Fruit fly (Drosophila melanogaster) whole organism: ENCODE results near the gene CG7920.

Source experiments
- CG8478 ChIP-seq: fragments of >200 bp; optimal IDR thresholded peaks from 2 replicates; lab custom pipeline; 2018; ENCODE audit warnings: inconsistent platforms
- Dll ChIP-seq: fragments of >200 bp; optimal IDR thresholded peaks from 2 replicates; lab custom pipeline; 2017
- EcR ChIP-seq, 2 experiments: fragments of >200 bp; optimal IDR thresholded peaks; 2 replicates each; lab custom pipeline; 2017; ENCODE audit warnings: missing biosample characterization in 2 of 2, missing genetic modification characterization in 2 of 2, missing genetic modification reagents in 2 of 2
- pan ChIP-seq: fragments of >200 bp; optimal IDR thresholded peaks from 2 replicates; lab custom pipeline; 2017
- psq ChIP-seq: fragments of >200 bp; optimal IDR thresholded peaks from 2 replicates; lab custom pipeline; 2017
- usp ChIP-seq: fragments of >200 bp; optimal IDR thresholded peaks from 2 replicates; lab custom pipeline; 2017; ENCODE audit warnings: missing biosample characterization, missing genetic modification characterization, mixed read lengths

CG7920 gene

DNA sequence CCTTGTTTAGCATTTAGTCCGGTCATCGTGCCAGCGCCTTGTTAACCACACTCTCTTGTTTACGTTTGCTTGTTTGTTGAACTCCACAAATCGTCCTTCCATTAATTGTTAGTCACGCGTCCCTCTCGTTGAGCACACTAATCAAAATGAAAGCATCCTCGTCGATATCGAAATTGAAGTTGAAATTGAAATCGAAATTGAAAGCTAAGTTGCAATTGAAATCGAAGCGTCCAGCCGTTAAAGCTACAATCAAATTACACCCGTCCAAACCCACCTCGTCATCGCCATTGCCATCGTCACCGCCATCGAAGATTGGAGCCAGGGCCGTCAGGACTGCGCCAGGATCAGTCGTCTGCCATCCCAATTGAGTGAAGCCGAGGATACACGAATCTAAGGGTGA lies 8.4 kb upstream of the CG7920 start:
- TF ChIP-seq usp (no peak), EcR (GFP tag; optimal IDR thresholded peaks at IDR 0.05; lab: Kevin White, UChicago) (no peak)

DNA sequence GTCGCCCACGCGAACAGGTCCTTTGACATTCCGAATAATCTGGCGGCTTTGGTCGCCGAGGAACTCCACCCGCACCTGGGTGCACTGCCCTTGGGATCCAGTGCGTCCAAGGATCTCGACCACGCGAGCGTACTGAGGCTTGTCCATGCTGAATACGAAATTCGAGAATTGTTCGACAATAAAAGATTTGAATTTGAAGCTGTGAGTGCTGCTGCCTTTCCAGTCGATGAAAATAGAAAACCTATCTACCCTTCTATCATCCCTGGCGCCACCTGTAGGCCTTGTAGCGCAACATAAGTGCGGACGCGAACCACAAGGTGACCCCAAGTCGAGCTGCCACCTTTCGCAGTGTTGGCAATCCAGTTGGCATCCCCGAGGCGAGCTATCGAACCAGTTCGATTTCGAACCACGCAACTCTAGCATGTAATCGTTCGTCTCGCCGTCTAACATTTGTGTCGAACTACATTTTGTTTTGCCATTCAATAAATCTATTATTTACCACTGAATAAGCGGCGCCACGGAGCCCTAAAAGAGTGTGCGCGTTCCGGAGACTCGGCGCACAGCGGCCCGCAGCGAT lies 7.5 kb upstream of the CG7920 start, which contains the start of the genes RpS28a and Axn:
RpS28a (minus strand) TSS at position 197 of the 577 bp plus-strand sequence.
Axn (plus strand) TSS at position 391 of the 577 bp plus-strand sequence.
- no peak for TF ChIP-seq pan (lab: Kevin White, UChicago)
- TF ChIP-seq CG8478 (lab: Kevin White, UChicago), result no peak
- no peak for TF ChIP-seq Dll (lab: Kevin White, UChicago)
- no peak for TF ChIP-seq EcR (GFP tag; optimal IDR thresholded peaks at IDR 0.05; lab: Kevin White, UChicago)
- no peak for TF ChIP-seq usp
- TF ChIP-seq psq, result no peak

DNA sequence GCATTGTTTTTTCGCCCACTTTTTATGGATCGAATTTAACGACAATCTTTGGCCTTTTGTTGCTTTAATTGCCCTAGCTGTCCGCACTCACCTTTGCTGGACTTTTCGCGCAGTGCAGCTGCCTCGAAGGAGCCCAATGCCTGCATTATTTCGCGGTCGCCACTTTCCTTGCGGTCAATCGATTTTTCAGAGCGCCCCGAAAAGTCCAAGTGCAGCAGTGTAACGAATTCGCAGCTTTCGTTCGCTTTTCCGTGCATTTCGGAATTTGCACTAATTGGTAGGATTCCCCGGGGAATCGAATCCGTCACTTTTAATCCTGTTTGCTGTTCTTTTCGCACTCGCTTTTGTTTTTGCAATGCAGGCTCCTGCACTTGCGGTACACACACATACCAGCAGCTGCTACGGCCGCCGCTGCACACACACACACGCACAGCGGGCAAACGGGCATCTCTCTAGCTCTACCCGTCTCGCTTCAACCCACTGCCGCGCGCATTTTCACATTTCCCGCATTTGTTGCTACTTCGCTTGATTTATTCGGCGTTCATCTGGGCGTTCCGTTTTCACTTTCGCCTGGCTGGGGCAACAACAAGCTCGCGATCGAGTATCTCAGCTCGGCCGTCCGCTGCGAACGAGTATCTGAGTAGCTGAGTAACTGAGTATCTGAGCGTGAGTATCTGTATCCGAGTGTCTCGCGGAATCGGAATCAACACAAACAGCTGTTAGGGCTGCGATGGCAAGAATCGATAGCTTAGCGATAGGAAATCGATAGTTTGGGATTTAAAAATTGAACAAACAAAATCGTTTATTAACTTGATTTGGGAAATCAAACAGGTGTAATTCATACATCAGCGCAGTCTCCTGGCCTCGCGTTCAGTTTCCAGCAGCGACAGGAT lies 6.7 kb upstream of the CG7920 start, which contains the start of gene Mgat2:
Mgat2 (minus strand) TSS at position 663 of the 893 bp plus-strand sequence.
- no peak for TF ChIP-seq EcR (GFP tag; optimal IDR thresholded peaks at IDR 0.05; lab: Kevin White, UChicago)
- no peak for TF ChIP-seq CG8478 (lab: Kevin White, UChicago)
- TF ChIP-seq pan (lab: Kevin White, UChicago), result no peak

DNA sequence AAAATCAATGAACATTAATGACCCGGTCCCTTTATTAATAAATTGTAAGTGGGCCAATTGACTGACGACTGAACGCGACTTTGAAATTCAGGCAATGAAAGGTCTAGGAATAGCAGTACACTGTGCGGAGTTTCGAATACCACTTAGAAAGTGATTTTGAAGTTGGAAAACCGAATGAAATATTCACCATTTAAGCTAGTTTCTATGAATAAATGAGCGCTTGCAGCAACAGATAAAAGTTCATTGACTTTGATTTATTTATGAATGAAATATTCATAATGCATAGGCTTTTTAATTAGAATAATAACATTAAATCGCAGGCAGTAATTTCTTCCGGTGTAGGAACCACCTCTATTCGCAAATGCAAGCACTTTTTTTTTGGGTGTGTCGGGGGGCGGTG lies 5.9 kb upstream of the CG7920 start:
- TF ChIP-seq psq (no peak), Dll (lab: Kevin White, UChicago) (no peak), CG8478 (lab: Kevin White, UChicago) (no peak), EcR (GFP tag; optimal IDR thresholded peaks at IDR 0.05; lab: Kevin White, UChicago) (no peak), usp (no peak), pan (lab: Kevin White, UChicago) (no peak)

DNA sequence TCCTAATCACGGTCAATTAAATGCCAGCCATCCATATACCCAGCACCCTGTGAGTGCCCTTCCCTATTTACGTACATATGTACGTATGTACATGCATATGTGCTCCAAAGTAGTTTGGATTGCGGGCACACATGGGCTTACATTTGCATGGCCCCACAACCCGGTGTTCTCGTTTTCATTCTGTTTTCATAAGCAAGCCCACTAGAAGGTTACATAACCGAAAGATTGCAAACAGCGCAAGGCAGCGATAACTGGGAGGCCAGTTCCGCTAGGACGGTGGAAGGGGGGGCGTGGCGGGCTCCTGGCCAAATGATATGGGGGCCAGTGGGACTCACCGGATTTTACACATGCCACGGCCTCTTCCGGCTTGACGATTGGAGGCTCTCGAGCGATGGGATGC lies 604 bp downstream of the CG7920 start:
- no peak for TF ChIP-seq EcR (GFP tag; optimal IDR thresholded peaks at IDR 0.05; lab: Kevin White, UChicago)
- TF ChIP-seq Dll (lab: Kevin White, UChicago), result no peak
- TF ChIP-seq CG8478 (lab: Kevin White, UChicago), result no peak
- no peak for TF ChIP-seq usp
- no peak for TF ChIP-seq psq
- TF ChIP-seq pan (lab: Kevin White, UChicago), result no peak

DNA sequence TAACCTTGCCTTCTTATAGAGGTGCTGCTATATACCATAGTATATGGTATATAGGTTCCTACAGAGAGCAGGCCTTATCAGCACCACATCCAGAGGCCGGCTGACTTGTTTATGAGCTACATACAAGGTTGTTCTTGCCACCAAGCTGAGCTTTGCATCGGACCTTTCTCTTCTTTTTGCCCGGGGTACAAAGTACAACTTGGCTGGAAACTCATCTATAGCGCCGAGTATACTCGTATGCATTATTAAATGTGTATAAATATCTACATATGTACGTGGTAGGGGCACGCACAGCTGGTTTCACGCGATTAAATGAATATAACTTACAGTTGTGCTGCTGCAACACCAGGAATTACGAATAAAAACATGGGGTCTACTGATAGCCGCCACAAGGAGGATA lies 1.2 kb downstream of the CG7920 start:
- TF ChIP-seq pan (lab: Kevin White, UChicago) (no peak), CG8478 (lab: Kevin White, UChicago) (no peak), usp (no peak), Dll (lab: Kevin White, UChicago) (no peak), psq (no peak), EcR (GFP tag; optimal IDR thresholded peaks at IDR 0.05; lab: Kevin White, UChicago) (no peak)

DNA sequence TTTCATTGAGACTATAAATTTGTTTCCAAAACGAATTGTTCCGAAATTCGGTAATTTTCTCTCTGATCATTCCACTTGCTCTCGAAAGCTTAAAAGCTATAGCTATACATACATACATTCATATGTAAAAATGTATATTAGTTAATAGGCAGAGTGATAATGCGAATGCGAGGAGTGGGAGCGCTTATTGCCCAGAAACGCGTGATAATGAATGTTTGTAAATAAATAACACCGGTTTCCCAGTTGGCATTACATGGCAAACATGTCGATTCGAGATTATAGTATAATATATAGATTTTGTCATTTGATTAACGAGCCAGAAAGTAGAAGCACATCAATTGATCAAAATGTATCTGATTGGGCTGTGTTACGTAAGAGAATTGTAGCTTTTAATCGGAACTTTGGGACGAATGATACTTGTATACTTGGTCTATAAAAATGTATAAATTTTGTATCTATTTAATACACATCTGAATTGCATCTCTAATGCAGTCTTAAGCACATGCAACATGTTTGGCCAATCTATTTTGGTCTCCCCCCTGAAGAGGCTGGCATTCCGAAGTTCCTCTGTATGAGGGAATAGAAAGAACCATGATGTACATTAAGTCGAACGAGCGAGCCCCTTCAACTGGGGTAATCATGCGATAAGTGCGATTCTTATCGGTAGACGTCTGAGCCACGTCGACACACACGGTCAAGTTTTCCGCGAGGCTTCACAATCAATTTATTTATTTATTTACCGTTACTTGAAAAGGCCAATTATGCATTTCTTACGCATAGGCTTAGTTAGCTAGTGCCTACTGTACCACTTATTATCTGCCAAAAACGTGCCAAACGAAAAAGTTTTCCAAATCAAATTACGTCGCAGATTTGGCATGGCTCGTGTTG lies 2.2 kb downstream of the CG7920 start:
- TF ChIP-seq pan (lab: Kevin White, UChicago), result no peak
- no peak for TF ChIP-seq CG8478 (lab: Kevin White, UChicago)
- TF ChIP-seq psq, result no peak
- no peak for TF ChIP-seq Dll (lab: Kevin White, UChicago)
- TF ChIP-seq usp, result no peak
- TF ChIP-seq EcR (GFP tag; optimal IDR thresholded peaks at IDR 0.05; lab: Kevin White, UChicago), result no peak

DNA sequence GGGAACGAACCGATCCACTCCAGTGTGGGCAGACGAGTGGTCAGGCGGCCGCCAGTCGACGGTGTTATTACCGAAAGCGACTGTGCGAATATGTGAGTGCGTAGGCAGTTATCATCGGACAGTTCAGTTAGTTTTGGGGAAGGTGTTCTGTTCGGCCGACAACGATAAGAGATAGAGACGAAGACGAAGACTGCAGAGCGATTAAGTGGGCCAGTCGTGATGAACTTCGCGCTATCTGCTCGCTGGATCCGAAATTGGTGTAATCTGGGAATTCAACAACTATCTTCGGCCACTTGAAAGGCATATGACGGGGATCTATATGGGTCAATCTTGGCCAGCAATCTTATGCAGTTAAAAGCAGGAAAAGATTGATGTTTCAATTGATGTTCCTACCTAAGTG lies 5.9 kb downstream of the CG7920 start, which contains the start of gene CG7912:
CG7912 (minus strand) TSS at position 17 of the 400 bp plus-strand sequence.
- TF ChIP-seq usp (no peak), CG8478 (lab: Kevin White, UChicago) (no peak), psq (no peak), Dll (lab: Kevin White, UChicago) (no peak), pan (lab: Kevin White, UChicago) (no peak), EcR (GFP tag; optimal IDR thresholded peaks at IDR 0.05; lab: Kevin White, UChicago) (no peak)

DNA sequence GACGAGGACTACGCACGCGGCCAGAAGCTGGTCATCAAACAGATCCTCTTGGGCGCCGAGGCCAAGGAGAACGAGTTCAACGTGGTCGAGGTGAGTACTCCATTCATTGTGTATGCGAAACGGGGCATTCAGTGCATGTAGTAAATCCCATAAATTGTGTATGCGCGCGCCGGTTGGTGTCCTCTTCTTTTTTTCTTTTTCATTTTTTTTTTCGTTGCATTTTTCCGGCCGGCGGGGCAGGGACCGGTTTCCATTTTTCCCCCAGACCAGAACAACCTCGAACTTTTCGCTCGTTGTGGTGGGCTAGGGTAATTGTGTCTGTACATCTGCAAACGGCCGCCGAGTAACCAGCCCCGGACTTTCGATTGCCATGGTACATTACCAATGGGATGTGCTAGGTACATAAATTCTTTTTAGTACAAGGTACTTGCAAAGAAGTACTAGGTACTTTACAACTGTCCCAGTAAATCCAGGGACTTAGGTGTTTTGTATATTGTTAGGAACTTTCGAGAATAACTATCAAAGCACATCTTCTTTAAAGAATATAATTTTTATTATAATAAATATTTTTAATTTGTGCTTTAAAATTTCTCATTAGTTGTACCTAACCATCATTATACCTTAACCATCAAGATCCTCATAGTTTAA lies 9.6 kb downstream of the CG7920 start:
- TF ChIP-seq usp (no peak), EcR (GFP tag; optimal IDR thresholded peaks at IDR 0.05; lab: Kevin White, UChicago) (no peak)

DNA sequence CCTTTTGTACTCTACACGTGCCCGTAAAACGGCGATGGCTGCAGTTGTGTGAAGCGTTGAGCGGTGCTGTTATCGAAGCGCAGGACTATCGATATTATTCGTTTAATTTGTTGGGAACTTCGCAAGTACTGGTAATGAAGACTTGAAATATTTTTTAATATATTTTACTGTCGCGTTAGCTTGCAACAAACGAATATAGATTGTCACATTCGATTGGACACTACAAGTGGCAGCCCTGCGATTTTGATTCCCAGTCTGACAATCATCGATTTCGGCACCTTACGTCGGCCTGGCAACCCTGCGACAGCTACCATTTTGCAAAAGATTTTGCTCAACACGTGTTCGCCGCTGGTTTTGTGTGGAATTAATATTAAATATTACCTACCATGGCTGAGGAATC lies 10.4 kb downstream of the CG7920 start, which contains the start of the genes Nlp and Nph:
Nlp (plus strand) TSS at position 138 of the 400 bp plus-strand sequence.
Nph (minus strand) TSS at position 214 of the 400 bp plus-strand sequence.
- TF ChIP-seq pan (lab: Kevin White, UChicago) (no peak), CG8478 (lab: Kevin White, UChicago) (no peak), usp (no peak), EcR (GFP tag; optimal IDR thresholded peaks at IDR 0.05; lab: Kevin White, UChicago) (no peak), Dll (lab: Kevin White, UChicago) (no peak), psq (no peak)

DNA sequence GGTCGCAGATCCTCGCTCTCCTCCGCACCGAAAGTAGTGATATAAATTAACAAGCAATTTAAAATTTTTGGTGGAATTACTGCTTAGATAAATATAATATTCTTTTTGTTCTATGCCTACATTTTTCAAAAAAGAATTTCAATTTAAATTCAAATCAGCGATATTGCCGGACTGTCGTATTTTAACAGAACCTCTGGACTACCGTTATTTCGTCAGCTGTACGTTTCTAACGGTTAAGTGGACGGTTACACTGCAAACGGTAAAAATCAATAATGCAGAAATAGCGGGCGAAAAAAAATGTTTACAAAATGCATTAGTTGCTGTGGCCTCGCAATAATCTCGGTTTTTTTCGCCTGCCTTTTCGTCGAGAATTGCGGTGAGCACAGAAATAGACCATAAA lies 14.8 kb downstream of the CG7920 start, which contains the start of gene Tace:
Tace (plus strand) TSS at position 245 of the 400 bp plus-strand sequence.
- TF ChIP-seq CG8478 (lab: Kevin White, UChicago) (no peak), pan (lab: Kevin White, UChicago) (no peak)
